Fruit fly (Drosophila melanogaster) whole organism, pupa: ENCODE data around the gene SCCRO.

Source experiments
- CG10348 ChIP-seq: fragments of 200-800 bp; sonication (Bioruptor generic); IDR thresholded peaks from 2 replicates; pipeline ENCODE4 v1.3.6; 2022; ENCODE audit warnings: missing biosample characterization, missing genetic modification characterization
- CG12605 ChIP-seq: fragments of 200-800 bp; sonication (Bioruptor generic); IDR thresholded peaks from 2 replicates; pipeline ENCODE4 v1.3.6; 2022; ENCODE audit warnings: missing biosample characterization, missing genetic modification characterization
- CG13204 ChIP-seq: fragments of 200-800 bp; sonication (Bioruptor generic); optimal IDR thresholded peaks from 2 replicates; lab custom pipeline; 2018; ENCODE audit warnings: missing biosample characterization, mild to moderate bottlenecking, missing genetic modification characterization, moderate library complexity
- CG17806 ChIP-seq: fragments of 200-800 bp; sonication (Bioruptor generic); optimal IDR thresholded peaks from 2 replicates; lab custom pipeline; 2018; ENCODE audit warnings: missing biosample characterization, mild to moderate bottlenecking, missing genetic modification characterization, moderate library complexity
- CG32121 ChIP-seq: fragments of 200-800 bp; sonication (Bioruptor generic); IDR thresholded peaks from 2 replicates; pipeline ENCODE4 v1.3.6; 2022; ENCODE audit warnings: missing biosample characterization, missing genetic modification characterization
- CG4496 ChIP-seq: fragments of 200-800 bp; sonication (Bioruptor generic); IDR thresholded peaks from 3 replicates; pipeline ENCODE4 v1.3.6; 2022; ENCODE audit warnings: missing biosample characterization, missing genetic modification characterization
- CG8159 ChIP-seq: fragments of 200-800 bp; sonication (Bioruptor generic); optimal IDR thresholded peaks from 3 replicates; lab custom pipeline; 2018; ENCODE audit warnings: missing biosample characterization, mild to moderate bottlenecking, missing genetic modification characterization, moderate library complexity
- CG8301 ChIP-seq: fragments of 200-800 bp; sonication (Bioruptor generic); optimal IDR thresholded peaks from 2 replicates; lab custom pipeline; 2018; ENCODE audit warnings: missing biosample characterization, mild to moderate bottlenecking, missing genetic modification characterization
- EcR ChIP-seq: fragments of 200-800 bp; sonication (Bioruptor generic); optimal IDR thresholded peaks from 3 replicates; lab custom pipeline; 2019; ENCODE audit warnings: missing biosample characterization, missing genetic modification characterization, mild to moderate bottlenecking, moderate library complexity, missing genetic modification reagents
- Pif1A ChIP-seq: fragments of 200-800 bp; sonication (Bioruptor generic); optimal IDR thresholded peaks from 3 replicates; lab custom pipeline; 2016; ENCODE audit warnings: missing biosample characterization, missing genetic modification characterization
- Pif1B ChIP-seq: fragments of 200-800 bp; sonication (Bioruptor generic); optimal IDR thresholded peaks from 3 replicates; lab custom pipeline; 2016; ENCODE audit warnings: missing biosample characterization, missing genetic modification characterization
- fd96Ca ChIP-seq: fragments of 200-800 bp; sonication (Bioruptor generic); IDR thresholded peaks from 3 replicates; pipeline ENCODE4 v1.3.6; 2022; ENCODE audit warnings: missing biosample characterization, missing genetic modification characterization
- gl ChIP-seq: fragments of 200-800 bp; sonication (Bioruptor generic); optimal IDR thresholded peaks from 2 replicates; lab custom pipeline; 2018; ENCODE audit warnings: missing biosample characterization, mild to moderate bottlenecking, missing genetic modification characterization

DNA sequence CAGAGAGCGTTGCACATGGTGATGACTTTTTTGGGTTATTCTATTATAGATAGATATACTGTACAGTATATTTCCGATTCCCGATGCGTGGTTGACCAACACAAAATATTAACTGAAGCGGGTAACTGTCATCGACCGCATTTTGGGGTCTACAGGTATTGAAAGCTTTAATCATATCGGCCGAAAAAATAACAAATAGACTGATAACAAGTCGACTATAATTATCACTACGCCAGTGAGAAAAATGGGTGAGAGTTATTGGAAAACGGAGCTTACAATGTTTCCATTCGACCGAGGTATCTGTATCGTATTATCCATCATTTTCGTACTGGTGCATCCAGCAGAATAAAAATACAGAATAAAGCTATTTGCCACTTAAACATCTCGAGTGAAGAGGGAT lies 44.9 kb upstream of the SCCRO start:
- TF ChIP-seq CG17806: no peak
- no peak for TF ChIP-seq gl (tag; lab: Kevin White, UChicago)
- TF ChIP-seq EcR (GFP tag; lab: Kevin White, UChicago): no peak
- no peak for TF ChIP-seq fd96Ca
- TF ChIP-seq CG12605: no peak
- no peak for TF ChIP-seq CG8159 (tag; lab: Kevin White, UChicago)
- no peak for TF ChIP-seq Pif1B (GFP tag; lab: Kevin White, UChicago)
- TF ChIP-seq Pif1A: no peak
- TF ChIP-seq CG8301 (tag; lab: Kevin White, UChicago): no peak
- no peak for TF ChIP-seq CG10348 (GFP tag; lab: Robert Waterston, UW)
- TF ChIP-seq CG4496 (GFP tag; lab: Robert Waterston, UW): no peak
- no peak for TF ChIP-seq CG13204 (GFP tag; lab: Kevin White, UChicago)
- TF ChIP-seq CG32121 (GFP tag; lab: Robert Waterston, UW): no peak
